Worm (Caenorhabditis elegans) whole organism, L2 larva: Measurements from ENCODE around the gene str-143.

Experiments
- C34F6.9 ChIP-seq: fragments of 150-350 bp; optimal IDR thresholded peaks from 2 replicates; lab custom pipeline; 2014; ENCODE audit warnings: missing biosample characterization, missing genetic modification characterization
- R02D3.7 ChIP-seq: fragments of 150-350 bp; optimal IDR thresholded peaks from 2 replicates; lab custom pipeline; 2014; ENCODE audit warnings: missing biosample characterization, missing genetic modification characterization
- ZK546.5 ChIP-seq: sonication (generic microtip); optimal IDR thresholded peaks from 2 replicates; lab custom pipeline; 2017; ENCODE audit warnings: missing biosample characterization, missing genetic modification characterization
- alr-1 ChIP-seq: fragments of 150-350 bp; optimal IDR thresholded peaks from 2 replicates; lab custom pipeline; 2014; ENCODE audit warnings: missing biosample characterization, missing genetic modification characterization
- aly-2 ChIP-seq: fragments of 150-350 bp; optimal IDR thresholded peaks from 2 replicates; lab custom pipeline; 2014; ENCODE audit warnings: missing biosample characterization, missing genetic modification characterization
- ama-1 ChIP-seq: fragments of 150-350 bp; optimal IDR thresholded peaks from 2 replicates; lab custom pipeline; 2018; ENCODE audit warnings: inconsistent platforms
- blmp-1 ChIP-seq: sonication (generic microtip); optimal IDR thresholded peaks from 2 replicates; lab custom pipeline; 2017; ENCODE audit warnings: missing genetic modification characterization, mild to moderate bottlenecking, missing compliant biosample characterization, antibody characterized with exemption, moderate library complexity; ENCODE audit not compliant: insufficient read depth
- crh-2 ChIP-seq: sonication (generic microtip); optimal IDR thresholded peaks from 2 replicates; lab custom pipeline; 2017; ENCODE audit warnings: missing biosample characterization, missing genetic modification characterization
- dmd-4 ChIP-seq: sonication (generic microtip); optimal IDR thresholded peaks from 2 replicates; lab custom pipeline; 2017; ENCODE audit warnings: missing biosample characterization, missing genetic modification characterization
- egl-27 ChIP-seq: sonication (generic microtip); optimal IDR thresholded peaks from 3 replicates; lab custom pipeline; 2017; ENCODE audit warnings: missing biosample characterization, missing genetic modification reagents, missing genetic modification characterization
- elt-1 ChIP-seq: fragments of 150-350 bp; optimal IDR thresholded peaks from 2 replicates; lab custom pipeline; 2014; ENCODE audit warnings: missing biosample characterization, missing genetic modification characterization
- elt-3 ChIP-seq: sonication (generic microtip); optimal IDR thresholded peaks from 2 replicates; lab custom pipeline; 2017; ENCODE audit warnings: missing biosample characterization, missing genetic modification characterization
- fos-1 ChIP-seq: fragments of 150-350 bp; optimal IDR thresholded peaks from 2 replicates; lab custom pipeline; 2014; ENCODE audit warnings: missing biosample characterization, missing genetic modification characterization
- lin-11 ChIP-seq: fragments of 150-350 bp; sonication (generic microtip); optimal IDR thresholded peaks from 2 replicates; lab custom pipeline; 2014; ENCODE audit warnings: missing biosample characterization, missing genetic modification characterization, inconsistent platforms, mixed read lengths
- lin-13 ChIP-seq: fragments of 150-350 bp; optimal IDR thresholded peaks from 2 replicates; lab custom pipeline; 2014; ENCODE audit warnings: missing biosample characterization, missing genetic modification reagents, missing genetic modification characterization
- lin-39 ChIP-seq: fragments of 150-350 bp; optimal IDR thresholded peaks from 2 replicates; lab custom pipeline; 2014; ENCODE audit warnings: missing biosample characterization, missing genetic modification reagents, missing genetic modification characterization
- lsy-2 ChIP-seq, 2 experiments: fragments of 150-350 bp in 1 of 2; sonication (generic microtip) in 1 of 2; optimal IDR thresholded peaks; 2 replicates each; lab custom pipeline; 2014 to 2017; ENCODE audit warnings: missing biosample characterization in 2 of 2, missing genetic modification characterization in 2 of 2
- mab-5 ChIP-seq: fragments of 150-350 bp; optimal IDR thresholded peaks from 2 replicates; lab custom pipeline; 2014; ENCODE audit warnings: missing biosample characterization, missing genetic modification characterization
- mbf-1 ChIP-seq: sonication (generic microtip); optimal IDR thresholded peaks from 2 replicates; lab custom pipeline; 2017; ENCODE audit warnings: missing biosample characterization, missing genetic modification characterization
- mdl-1 ChIP-seq, 2 experiments: fragments of 150-350 bp in 1 of 2; sonication (generic microtip) in 1 of 2; optimal IDR thresholded peaks; 2 replicates each; lab custom pipeline; 2017; ENCODE audit warnings: missing biosample characterization in 2 of 2, missing genetic modification characterization in 2 of 2
- nhr-10 ChIP-seq: sonication (generic microtip); optimal IDR thresholded peaks from 2 replicates; lab custom pipeline; 2017; ENCODE audit warnings: missing biosample characterization, missing genetic modification characterization
- nhr-11 ChIP-seq: fragments of 150-350 bp; optimal IDR thresholded peaks from 2 replicates; lab custom pipeline; 2014; ENCODE audit warnings: missing biosample characterization, missing genetic modification characterization
- nhr-12 ChIP-seq: fragments of 150-350 bp; optimal IDR thresholded peaks from 2 replicates; lab custom pipeline; 2014; ENCODE audit warnings: missing biosample characterization, missing genetic modification characterization
- nhr-23 ChIP-seq: fragments of 150-350 bp; optimal IDR thresholded peaks from 2 replicates; lab custom pipeline; 2014; ENCODE audit warnings: missing biosample characterization, missing genetic modification reagents, missing genetic modification characterization
- nhr-25 ChIP-seq: fragments of 150-350 bp; sonication (generic microtip); optimal IDR thresholded peaks from 3 replicates; lab custom pipeline; 2014; ENCODE audit warnings: missing biosample characterization, missing genetic modification characterization
- nhr-6 ChIP-seq: fragments of 150-350 bp; optimal IDR thresholded peaks from 2 replicates; lab custom pipeline; 2014; ENCODE audit warnings: missing biosample characterization, missing genetic modification characterization
- peb-1 ChIP-seq: fragments of 150-350 bp; optimal IDR thresholded peaks from 2 replicates; lab custom pipeline; 2014; ENCODE audit warnings: missing biosample characterization, missing genetic modification characterization
- sem-4 ChIP-seq: fragments of 150-350 bp; optimal IDR thresholded peaks from 2 replicates; lab custom pipeline; 2014; ENCODE audit warnings: missing biosample characterization, missing genetic modification reagents, missing genetic modification characterization
- sma-3 ChIP-seq: sonication (generic microtip); optimal IDR thresholded peaks from 2 replicates; lab custom pipeline; 2016; ENCODE audit warnings: missing genetic modification reagents, missing genetic modification characterization, missing compliant biosample characterization
- sma-9 ChIP-seq, 2 experiments: fragments of 150-350 bp in 1 of 2; sonication (generic microtip) in 1 of 2; optimal IDR thresholded peaks; 2 replicates each; lab custom pipeline; 2014 to 2016; ENCODE audit warnings: missing genetic modification characterization in 2 of 2, mild to moderate bottlenecking in 1 of 2, missing biosample characterization in 1 of 2, missing compliant biosample characterization in 1 of 2, missing genetic modification reagents in 1 of 2, moderate library complexity in 1 of 2
- snpc-4 ChIP-seq: fragments of 150-350 bp; optimal IDR thresholded peaks from 2 replicates; lab custom pipeline; 2014; ENCODE audit warnings: missing biosample characterization, missing genetic modification characterization
- unc-55 ChIP-seq: fragments of 150-350 bp; sonication (generic microtip); optimal IDR thresholded peaks from 3 replicates; lab custom pipeline; 2014; ENCODE audit warnings: missing biosample characterization, missing genetic modification reagents, missing genetic modification characterization
- zag-1 ChIP-seq: fragments of 150-350 bp; optimal IDR thresholded peaks from 2 replicates; lab custom pipeline; 2014; ENCODE audit warnings: missing biosample characterization, missing genetic modification characterization
- ztf-1 ChIP-seq: fragments of 200-800 bp; sonication (Bioruptor generic); conservative IDR thresholded peaks from 2 replicates; pipeline ENCODE4 v1.3.6; 2022; ENCODE audit warnings: missing genetic modification characterization, missing compliant biosample characterization
- ztf-11 ChIP-seq: sonication (generic microtip); optimal IDR thresholded peaks from 2 replicates; lab custom pipeline; 2017; ENCODE audit warnings: missing biosample characterization, missing genetic modification characterization
- ztf-4 ChIP-seq: fragments of 150-350 bp; optimal IDR thresholded peaks from 2 replicates; lab custom pipeline; 2014; ENCODE audit warnings: missing biosample characterization, missing genetic modification characterization

str-143 gene

DNA sequence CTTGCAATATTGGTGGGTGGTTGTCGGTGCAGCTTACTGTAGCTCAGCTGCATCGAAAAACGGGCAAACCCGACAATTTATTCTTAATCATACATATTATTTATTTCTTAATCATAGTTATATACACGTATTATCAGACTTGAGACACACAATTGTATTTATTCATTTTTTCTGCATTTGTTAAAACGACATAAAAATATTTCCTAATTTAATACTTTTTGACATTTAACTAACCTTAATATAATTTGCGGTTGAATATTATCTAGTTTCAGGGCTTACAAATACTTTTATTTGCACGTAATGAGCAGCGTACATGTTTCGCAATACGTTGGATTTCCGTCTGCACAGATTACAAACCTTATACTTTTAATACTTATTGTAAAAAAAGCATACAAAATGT, 11.2 kb downstream of the str-143 start, which contains the start of gene str-138:
TSS of gene str-138 (plus strand) at position 301 of the 400 bp plus-strand sequence.
- TF ChIP-seq sma-9 (GFP tag; optimal IDR thresholded peaks at IDR 0.05; lab: Kevin White, UChicago), result no peak
- TF ChIP-seq sma-9 (tag; optimal IDR thresholded peaks at IDR 0.05; lab: Kevin White, UChicago), result no peak
- TF ChIP-seq nhr-6 (tag; lab: Kevin White, UChicago), result no peak
- TF ChIP-seq lin-11 (tag; lab: Kevin White, UChicago), result no peak
- TF ChIP-seq elt-1 (tag; lab: Kevin White, UChicago), result no peak
- TF ChIP-seq ztf-11 (tag; lab: Kevin White, UChicago), result no peak
- no peak for TF ChIP-seq unc-55
- no peak for TF ChIP-seq dmd-4
- TF ChIP-seq egl-27 (tag; lab: Kevin White, UChicago), result no peak
- no peak for TF ChIP-seq ama-1 (lab: Kevin White, UChicago)
- no peak for TF ChIP-seq elt-3 (tag; lab: Kevin White, UChicago)
- no peak for TF ChIP-seq sem-4 (tag; lab: Kevin White, UChicago)
- no peak for TF ChIP-seq lsy-2 (tag; optimal IDR thresholded peaks at IDR 0.05; lab: Kevin White, UChicago)
- no peak for TF ChIP-seq alr-1 (tag; lab: Kevin White, UChicago)
- TF ChIP-seq lin-39 (tag; lab: Kevin White, UChicago), result no peak
- no peak for TF ChIP-seq mab-5
- TF ChIP-seq mbf-1 (tag; lab: Kevin White, UChicago), result no peak

ce11 chrV:8055170-8055569, 14.4 kb downstream of the str-143 start:
- TF ChIP-seq nhr-6 (tag; lab: Kevin White, UChicago) (no peak), egl-27 (tag; lab: Kevin White, UChicago) (no peak), blmp-1 (peak; percentile 14)

ce11 chrV:8054130-8054529, 15.4 kb downstream of the str-143 start, which contains the start of gene ZC513.2:
Gene ZC513.2 (plus strand): TSS chrV:8054430.
- TF ChIP-seq nhr-10 (tag; lab: Kevin White, UChicago) (no peak), lin-13 (no peak), dmd-4 (no peak), aly-2 (no peak), mbf-1 (tag; lab: Kevin White, UChicago) (no peak), nhr-23 (tag; lab: Kevin White, UChicago) (no peak), nhr-12 (tag; lab: Kevin White, UChicago) (no peak), ztf-4 (tag; lab: Kevin White, UChicago) (no peak), alr-1 (tag; lab: Kevin White, UChicago) (no peak), crh-2 (no peak), zag-1 (tag; lab: Kevin White, UChicago) (no peak), blmp-1 (no peak), lin-11 (tag; lab: Kevin White, UChicago) (no peak), C34F6.9 (no peak), nhr-25 (tag; lab: Kevin White, UChicago) (no peak), nhr-6 (tag; lab: Kevin White, UChicago) (no peak)

DNA sequence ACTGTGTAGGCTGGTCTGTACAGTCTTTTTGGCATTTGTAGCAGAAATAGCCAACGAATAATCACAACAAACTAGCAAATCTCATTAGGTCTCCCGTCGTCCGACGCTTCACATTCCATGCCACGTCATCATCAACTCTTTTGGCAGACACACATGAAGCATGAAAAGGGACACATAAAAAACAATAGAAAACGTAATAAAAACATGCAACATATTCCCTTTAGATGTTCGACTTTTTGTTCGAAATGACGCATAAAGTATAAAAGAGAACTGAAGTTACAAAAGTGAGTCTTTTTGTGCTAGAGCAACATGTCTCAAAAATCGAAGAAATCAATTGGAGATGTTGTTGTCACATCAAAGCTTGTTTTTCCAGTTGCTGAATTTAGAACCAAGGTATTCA, 17.7 kb downstream of the str-143 start, which contains the start of gene sth-1:
TSS of gene sth-1 (plus strand) at position 301 of the 400 bp plus-strand sequence.
- TF ChIP-seq snpc-4 (tag; lab: Kevin White, UChicago) (no peak), mab-5 (no peak)

DNA sequence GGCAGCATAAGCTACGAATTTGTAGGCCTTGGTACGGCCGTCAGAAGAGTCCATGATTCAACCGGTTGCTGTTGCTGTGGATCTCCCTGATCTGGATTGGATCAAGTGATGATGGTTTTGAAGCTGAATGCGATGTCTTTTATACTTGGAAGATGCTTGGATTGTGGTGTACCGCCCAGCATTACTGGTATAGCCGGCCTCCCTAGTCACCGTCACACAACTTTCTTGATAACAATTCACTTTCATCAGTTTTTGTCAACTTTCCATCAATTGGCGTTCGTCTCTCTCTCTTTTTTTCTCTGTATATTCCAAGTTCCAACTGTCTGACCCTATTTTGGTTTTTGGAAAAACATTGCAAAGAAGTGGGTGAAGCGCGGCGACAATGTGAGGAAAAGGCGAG, 18.7 kb downstream of the str-143 start, which contains the start of gene col-43:
TSS of gene col-43 (minus strand) at position 101 of the 400 bp plus-strand sequence.
- no peak for TF ChIP-seq mbf-1 (tag; lab: Kevin White, UChicago)
- TF ChIP-seq nhr-25 (tag; lab: Kevin White, UChicago), result no peak
- no peak for TF ChIP-seq lsy-2 (tag; optimal IDR thresholded peaks at IDR 0.05; lab: Kevin White, UChicago)
- no peak for TF ChIP-seq nhr-11 (tag; lab: Kevin White, UChicago)
- no peak for TF ChIP-seq sem-4 (tag; lab: Kevin White, UChicago)
- TF ChIP-seq ztf-4 (tag; lab: Kevin White, UChicago), result no peak
- no peak for TF ChIP-seq R02D3.7
- TF ChIP-seq peb-1, result no peak
- TF ChIP-seq egl-27 (tag; lab: Kevin White, UChicago), result no peak
- TF ChIP-seq ZK546.5, result no peak
- no peak for TF ChIP-seq mdl-1 (tag; optimal IDR thresholded peaks at IDR 0.05; lab: Kevin White, UChicago)
- no peak for TF ChIP-seq dmd-4
- TF ChIP-seq nhr-6 (tag; lab: Kevin White, UChicago), result no peak
- no peak for TF ChIP-seq sma-3 (GFP tag; lab: Kevin White, UChicago)
- TF ChIP-seq sma-9 (GFP tag; optimal IDR thresholded peaks at IDR 0.05; lab: Kevin White, UChicago), result no peak
- TF ChIP-seq sma-9 (tag; optimal IDR thresholded peaks at IDR 0.05; lab: Kevin White, UChicago), result no peak
- TF ChIP-seq blmp-1, result no peak
- TF ChIP-seq ztf-1, result no peak
- TF ChIP-seq zag-1 (tag; lab: Kevin White, UChicago), result no peak
- no peak for TF ChIP-seq C34F6.9
- no peak for TF ChIP-seq fos-1 (tag; lab: Kevin White, UChicago)
